Worm (Caenorhabditis elegans): ENCODE results near the gene R102.6.
"Not testable (repeated sequence)": the region's sequence is repeated elsewhere in the genome, so short reads cannot be mapped to it uniquely, and the experiment has no call there.

The R102.6 gene

ce11 chrIV:10682155-10682749 lies 23.7 kb downstream of the R102.6 start, which contains the start of gene fmo-2:
TSS of gene fmo-2 (plus strand) at chrIV:10682524.
- no peak for TF ChIP-seq W03F9.2 (tag; optimal IDR thresholded peaks at IDR 0.05)
- no peak for TF ChIP-seq him-1 (tag; optimal IDR thresholded peaks at IDR 0.05)
- no peak for TF ChIP-seq dao-5 (tag; optimal IDR thresholded peaks at IDR 0.05)

- TF ChIP-seq him-1 (tag; optimal IDR thresholded peaks at IDR 0.05) (no peak), W03F9.2 (tag; optimal IDR thresholded peaks at IDR 0.05) (no peak), dao-5 (tag; optimal IDR thresholded peaks at IDR 0.05) (no peak)
Measured at ce11 chrIV:10680379-10680778, 25.6 kb downstream of the R102.6 start, which contains the start of gene K08C7.4. TSS of gene K08C7.4 (minus strand) at chrIV:10680479.

- TF ChIP-seq dao-5 (tag; optimal IDR thresholded peaks at IDR 0.05), result no peak
- no peak for TF ChIP-seq him-1 (tag; optimal IDR thresholded peaks at IDR 0.05)
- no peak for TF ChIP-seq W03F9.2 (tag; optimal IDR thresholded peaks at IDR 0.05)
Measured at ce11 chrIV:10668561-10668960, 37.4 kb downstream of the R102.6 start.

ce11 chrIV:10666523-10666922 lies 39.5 kb downstream of the R102.6 start, which contains the start of gene epi-1:
TSS of gene epi-1 (plus strand) at chrIV:10666823.
- TF ChIP-seq W03F9.2 (tag; optimal IDR thresholded peaks at IDR 0.05) (no peak), him-1 (tag; optimal IDR thresholded peaks at IDR 0.05) (no peak), dao-5 (tag; optimal IDR thresholded peaks at IDR 0.05) (no peak)

- TF ChIP-seq dao-5 (tag; optimal IDR thresholded peaks at IDR 0.05) (no peak), him-1 (tag; optimal IDR thresholded peaks at IDR 0.05) (no peak), W03F9.2 (tag; optimal IDR thresholded peaks at IDR 0.05) (no peak)
Measured at ce11 chrIV:10664134-10664533, 41.9 kb downstream of the R102.6 start, which contains the start of gene K08C7.7. TSS of gene K08C7.7 (plus strand) at chrIV:10664434.

- TF ChIP-seq W03F9.2 (tag; optimal IDR thresholded peaks at IDR 0.05) (no peak), him-1 (tag; optimal IDR thresholded peaks at IDR 0.05) (no peak), dao-5 (tag; optimal IDR thresholded peaks at IDR 0.05) (no peak)
Measured at ce11 chrIV:10661760-10662159, 44.2 kb downstream of the R102.6 start, which contains the start of gene fmo-1. TSS of gene fmo-1 (plus strand) at chrIV:10661857.

- no peak for TF ChIP-seq dao-5 (tag; optimal IDR thresholded peaks at IDR 0.05)
- no peak for TF ChIP-seq W03F9.2 (tag; optimal IDR thresholded peaks at IDR 0.05)
- no peak for TF ChIP-seq him-1 (tag; optimal IDR thresholded peaks at IDR 0.05)
Measured at ce11 chrIV:10661072-10661471, 44.9 kb downstream of the R102.6 start.

ce11 chrIV:10656770-10657323 lies 49.1 kb downstream of the R102.6 start, which contains the start of gene K08C7.1:
TSS of gene K08C7.1 (plus strand) at chrIV:10656812.
- no peak for TF ChIP-seq him-1 (tag; optimal IDR thresholded peaks at IDR 0.05)
- no peak for TF ChIP-seq W03F9.2 (tag; optimal IDR thresholded peaks at IDR 0.05)
- TF ChIP-seq dao-5 (tag; optimal IDR thresholded peaks at IDR 0.05), result no peak

- TF ChIP-seq W03F9.2, him-1, dao-5 (tag; optimal IDR thresholded peaks at IDR 0.05): not testable (repeated sequence)
Measured at ce11 chrIV:10654047-10654446, 51.9 kb downstream of the R102.6 start, which contains the start of gene glb-19. TSS of gene glb-19 (minus strand) at chrIV:10654147.

Measured in whole organism, L4/young adult.